Fruit fly (Drosophila melanogaster): ENCODE measurements around the gene CG43307.

CG43307 gene

dm6 chr2L:5811274-5811673, at the start of gene CG43307:
Gene CG43307 (plus strand): TSS chr2L:5811574.
- no peak for TF ChIP-seq Sin3A (optimal IDR thresholded peaks at IDR 0.05)
- TF ChIP-seq insv (optimal IDR thresholded peaks at IDR 0.05), result no peak
- TF ChIP-seq psq (optimal IDR thresholded peaks at IDR 0.05), result no peak
- TF ChIP-seq h (optimal IDR thresholded peaks at IDR 0.05), result no peak
- no peak for TF ChIP-seq Myc (optimal IDR thresholded peaks at IDR 0.05)
- TF ChIP-seq ttk (optimal IDR thresholded peaks at IDR 0.05), result no peak

- TF ChIP-seq insv (optimal IDR thresholded peaks at IDR 0.05), result no peak
- TF ChIP-seq h (optimal IDR thresholded peaks at IDR 0.05), result no peak
- no peak for TF ChIP-seq psq (optimal IDR thresholded peaks at IDR 0.05)
- no peak for TF ChIP-seq ttk (optimal IDR thresholded peaks at IDR 0.05)
These were observed 46.2 kb upstream of the CG43307 start for dm6 chr2L:5765139-5765538.

dm6 chr2L:5766042-5766441, 45.3 kb upstream of the CG43307 start, which contains the start of gene obst-E:
Gene obst-E (minus strand): TSS chr2L:5766142.
- no peak for TF ChIP-seq Myc (optimal IDR thresholded peaks at IDR 0.05)
- TF ChIP-seq Sin3A (optimal IDR thresholded peaks at IDR 0.05), result no peak
- TF ChIP-seq insv (optimal IDR thresholded peaks at IDR 0.05), result no peak

- TF ChIP-seq h (optimal IDR thresholded peaks at IDR 0.05), result no peak
- TF ChIP-seq psq (optimal IDR thresholded peaks at IDR 0.05), result no peak
- TF ChIP-seq ttk (optimal IDR thresholded peaks at IDR 0.05), result no peak
- TF ChIP-seq Sin3A (optimal IDR thresholded peaks at IDR 0.05), result no peak
- no peak for TF ChIP-seq Myc (optimal IDR thresholded peaks at IDR 0.05)
- no peak for TF ChIP-seq insv (optimal IDR thresholded peaks at IDR 0.05)
These were observed 44.8 kb upstream of the CG43307 start for dm6 chr2L:5766498-5767008.

- TF ChIP-seq psq (optimal IDR thresholded peaks at IDR 0.05), result no peak
- no peak for TF ChIP-seq Sin3A (optimal IDR thresholded peaks at IDR 0.05)
- TF ChIP-seq h (optimal IDR thresholded peaks at IDR 0.05), result no peak
- no peak for TF ChIP-seq Myc (optimal IDR thresholded peaks at IDR 0.05)
- TF ChIP-seq ttk (optimal IDR thresholded peaks at IDR 0.05), result no peak
- TF ChIP-seq insv (optimal IDR thresholded peaks at IDR 0.05), result no peak
These were observed 40.2 kb upstream of the CG43307 start for dm6 chr2L:5771179-5771578.

- TF ChIP-seq h (optimal IDR thresholded peaks at IDR 0.05) (no peak), psq (optimal IDR thresholded peaks at IDR 0.05) (no peak), ttk (optimal IDR thresholded peaks at IDR 0.05) (no peak), insv (optimal IDR thresholded peaks at IDR 0.05) (no peak), Sin3A (optimal IDR thresholded peaks at IDR 0.05) (no peak), Myc (optimal IDR thresholded peaks at IDR 0.05) (no peak)
These were observed 39.1 kb upstream of the CG43307 start for dm6 chr2L:5772262-5772661.

- TF ChIP-seq h (optimal IDR thresholded peaks at IDR 0.05), result no peak
- no peak for TF ChIP-seq ttk (optimal IDR thresholded peaks at IDR 0.05)
- TF ChIP-seq Myc (optimal IDR thresholded peaks at IDR 0.05), result no peak
- TF ChIP-seq insv (optimal IDR thresholded peaks at IDR 0.05), result no peak
- TF ChIP-seq psq (optimal IDR thresholded peaks at IDR 0.05), result no peak
- no peak for TF ChIP-seq Sin3A (optimal IDR thresholded peaks at IDR 0.05)
These were observed 33.2 kb upstream of the CG43307 start for dm6 chr2L:5778157-5778556.

- TF ChIP-seq Sin3A (optimal IDR thresholded peaks at IDR 0.05) (no peak), insv (optimal IDR thresholded peaks at IDR 0.05) (no peak), ttk (optimal IDR thresholded peaks at IDR 0.05) (no peak), h (optimal IDR thresholded peaks at IDR 0.05) (no peak), psq (optimal IDR thresholded peaks at IDR 0.05) (no peak), Myc (optimal IDR thresholded peaks at IDR 0.05) (no peak)
These were observed 30.7 kb upstream of the CG43307 start for dm6 chr2L:5780703-5781102.

dm6 chr2L:5781181-5781580, 30.2 kb upstream of the CG43307 start:
- TF ChIP-seq h (optimal IDR thresholded peaks at IDR 0.05) (no peak), insv (optimal IDR thresholded peaks at IDR 0.05) (no peak), ttk (optimal IDR thresholded peaks at IDR 0.05) (no peak), psq (optimal IDR thresholded peaks at IDR 0.05) (no peak)

- TF ChIP-seq insv (optimal IDR thresholded peaks at IDR 0.05), result no peak
- no peak for TF ChIP-seq Sin3A (optimal IDR thresholded peaks at IDR 0.05)
- no peak for TF ChIP-seq psq (optimal IDR thresholded peaks at IDR 0.05)
- TF ChIP-seq h (optimal IDR thresholded peaks at IDR 0.05), result no peak
- TF ChIP-seq Myc (optimal IDR thresholded peaks at IDR 0.05), result no peak
- no peak for TF ChIP-seq ttk (optimal IDR thresholded peaks at IDR 0.05)
These were observed 28.5 kb upstream of the CG43307 start for dm6 chr2L:5782866-5783265.

dm6 chr2L:5783731-5784130, 27.6 kb upstream of the CG43307 start, which contains the start of gene CG31913:
Gene CG31913 (plus strand): TSS chr2L:5784031.
- TF ChIP-seq h (optimal IDR thresholded peaks at IDR 0.05), result no peak
- no peak for TF ChIP-seq ttk (optimal IDR thresholded peaks at IDR 0.05)
- no peak for TF ChIP-seq Myc (optimal IDR thresholded peaks at IDR 0.05)
- no peak for TF ChIP-seq Sin3A (optimal IDR thresholded peaks at IDR 0.05)
- no peak for TF ChIP-seq insv (optimal IDR thresholded peaks at IDR 0.05)
- TF ChIP-seq psq (optimal IDR thresholded peaks at IDR 0.05), result no peak

- no peak for TF ChIP-seq Myc (optimal IDR thresholded peaks at IDR 0.05)
- no peak for TF ChIP-seq ttk (optimal IDR thresholded peaks at IDR 0.05)
- TF ChIP-seq insv (optimal IDR thresholded peaks at IDR 0.05), result no peak
- no peak for TF ChIP-seq Sin3A (optimal IDR thresholded peaks at IDR 0.05)
- TF ChIP-seq psq (optimal IDR thresholded peaks at IDR 0.05), result no peak
- TF ChIP-seq h (optimal IDR thresholded peaks at IDR 0.05), result no peak
These were observed 22.1 kb upstream of the CG43307 start for dm6 chr2L:5789268-5789667.

- TF ChIP-seq psq (optimal IDR thresholded peaks at IDR 0.05), result no peak
- no peak for TF ChIP-seq insv (optimal IDR thresholded peaks at IDR 0.05)
- TF ChIP-seq h (optimal IDR thresholded peaks at IDR 0.05), result no peak
- TF ChIP-seq Sin3A (optimal IDR thresholded peaks at IDR 0.05), result no peak
- no peak for TF ChIP-seq Myc (optimal IDR thresholded peaks at IDR 0.05)
- TF ChIP-seq ttk (optimal IDR thresholded peaks at IDR 0.05), result no peak
These were observed 20.4 kb upstream of the CG43307 start for dm6 chr2L:5790799-5791526.
